Worm (Caenorhabditis elegans) whole organism, young adult: ENCODE results near the gene cin-4.
A peak's percentile ranks its signal among the peaks of the same experiment; 100 is the strongest.

Experiments used
- B0019.2 ChIP-seq: fragments of 200-800 bp; sonication (Bioruptor generic); conservative IDR thresholded peaks from 2 replicates; pipeline ENCODE4 v1.3.6; 2022; ENCODE audit warnings: missing genetic modification reagents, missing genetic modification characterization, missing compliant biosample characterization
- B0261.1 ChIP-seq: sonication (generic microtip); optimal IDR thresholded peaks from 2 replicates; lab custom pipeline; 2016; ENCODE audit warnings: mild to moderate bottlenecking, missing genetic modification characterization, moderate library complexity, missing compliant biosample characterization
- C17E4.6 ChIP-seq: fragments of 200-800 bp; sonication (Bioruptor generic); IDR thresholded peaks from 2 replicates; pipeline ENCODE4 v1.3.6; 2022; ENCODE audit warnings: missing genetic modification reagents, missing genetic modification characterization, missing compliant biosample characterization
- D2030.7 ChIP-seq: fragments of 200-800 bp; sonication (Bioruptor generic); IDR thresholded peaks from 2 replicates; pipeline ENCODE4 v1.3.6; 2022; ENCODE audit warnings: missing genetic modification reagents, missing genetic modification characterization, missing compliant biosample characterization
- F33H1.4 ChIP-seq: fragments of 200-800 bp; sonication (Bioruptor generic); IDR thresholded peaks from 2 replicates; pipeline ENCODE4 v1.3.6; 2022; ENCODE audit warnings: missing genetic modification reagents, missing genetic modification characterization, missing compliant biosample characterization
- F37B4.10 ChIP-seq: fragments of 200-800 bp; sonication (Bioruptor generic); IDR thresholded peaks from 2 replicates; pipeline ENCODE4 v1.3.6; 2022; ENCODE audit warnings: missing genetic modification characterization, missing compliant biosample characterization
- F39B2.1 ChIP-seq: fragments of 200-800 bp; sonication (Bioruptor generic); IDR thresholded peaks from 2 replicates; pipeline ENCODE4 v1.3.6; 2022; ENCODE audit warnings: missing genetic modification reagents, missing genetic modification characterization, missing compliant biosample characterization
- Y53F4B.3 ChIP-seq: fragments of 200-800 bp; sonication (Bioruptor generic); IDR thresholded peaks from 2 replicates; pipeline ENCODE4 v1.3.6; 2022; ENCODE audit warnings: missing genetic modification reagents, missing genetic modification characterization, missing compliant biosample characterization
- Y53G8AR.9 ChIP-seq: fragments of 200-800 bp; sonication (Bioruptor generic); conservative IDR thresholded peaks from 2 replicates; pipeline ENCODE4 v1.3.6; 2022; ENCODE audit warnings: missing genetic modification reagents, missing genetic modification characterization, missing compliant biosample characterization
- Y56A3A.18 ChIP-seq: fragments of 200-800 bp; sonication (Bioruptor generic); IDR thresholded peaks from 2 replicates; pipeline ENCODE4 v1.3.6; 2022; ENCODE audit warnings: missing genetic modification reagents, missing genetic modification characterization, missing compliant biosample characterization
- Y79H2A.3 ChIP-seq: fragments of 200-800 bp; sonication (Bioruptor generic); conservative IDR thresholded peaks from 2 replicates; pipeline ENCODE4 v1.3.6; 2022; ENCODE audit warnings: missing genetic modification reagents, missing genetic modification characterization, missing compliant biosample characterization
- Y95B8A.8 ChIP-seq: fragments of 200-800 bp; sonication (Bioruptor generic); IDR thresholded peaks from 2 replicates; pipeline ENCODE4 v1.3.6; 2022; ENCODE audit warnings: missing genetic modification reagents, missing genetic modification characterization, missing compliant biosample characterization
- aptf-3 ChIP-seq: fragments of 200-800 bp; sonication (Bioruptor generic); IDR thresholded peaks from 2 replicates; pipeline ENCODE4 v1.3.6; 2022; ENCODE audit warnings: missing genetic modification characterization, missing compliant biosample characterization
- attf-3 ChIP-seq: fragments of 200-800 bp; sonication (Bioruptor generic); conservative IDR thresholded peaks from 2 replicates; pipeline ENCODE4 v1.3.6; 2022; ENCODE audit warnings: missing genetic modification reagents, missing genetic modification characterization, missing compliant biosample characterization
- attf-6 ChIP-seq: fragments of 200-800 bp; sonication (Bioruptor generic); IDR thresholded peaks from 2 replicates; pipeline ENCODE4 v1.3.6; 2022; ENCODE audit warnings: missing genetic modification reagents, missing genetic modification characterization, missing compliant biosample characterization
- bed-2 ChIP-seq: fragments of 200-800 bp; sonication (Bioruptor generic); IDR thresholded peaks from 2 replicates; pipeline ENCODE4 v1.3.6; 2022; ENCODE audit warnings: missing genetic modification reagents, missing genetic modification characterization, missing compliant biosample characterization
- cebp-2 ChIP-seq: fragments of 200-800 bp; sonication (Bioruptor generic); IDR thresholded peaks from 2 replicates; pipeline ENCODE4 v1.3.6; 2022; ENCODE audit warnings: missing genetic modification characterization, missing compliant biosample characterization
- ceh-100 ChIP-seq: fragments of 200-800 bp; sonication (Bioruptor generic); IDR thresholded peaks from 2 replicates; pipeline ENCODE4 v1.3.6; 2022; ENCODE audit warnings: missing genetic modification reagents, missing genetic modification characterization, missing compliant biosample characterization
- ceh-40 ChIP-seq: fragments of 200-800 bp; sonication (Bioruptor generic); IDR thresholded peaks from 2 replicates; pipeline ENCODE4 v1.3.6; 2022; ENCODE audit warnings: missing genetic modification characterization, missing compliant biosample characterization
- ceh-91 ChIP-seq: fragments of 200-800 bp; sonication (Bioruptor generic); IDR thresholded peaks from 2 replicates; pipeline ENCODE4 v1.3.6; 2022; ENCODE audit warnings: missing genetic modification reagents, missing genetic modification characterization, missing compliant biosample characterization
- dox-1 ChIP-seq: fragments of 200-800 bp; sonication (Bioruptor generic); IDR thresholded peaks from 2 replicates; pipeline ENCODE4 v1.3.6; 2022; ENCODE audit warnings: missing genetic modification reagents, missing genetic modification characterization, missing compliant biosample characterization
- egl-44 ChIP-seq: fragments of 200-800 bp; sonication (Bioruptor generic); IDR thresholded peaks from 2 replicates; pipeline ENCODE4 v1.3.6; 2022; ENCODE audit warnings: missing genetic modification reagents, missing genetic modification characterization, missing compliant biosample characterization
- egrh-3 ChIP-seq: fragments of 200-800 bp; sonication (Bioruptor generic); IDR thresholded peaks from 2 replicates; pipeline ENCODE4 v1.3.6; 2022; ENCODE audit warnings: missing genetic modification reagents, missing genetic modification characterization, missing compliant biosample characterization
- ekl-4 ChIP-seq: fragments of 200-800 bp; sonication (Bioruptor generic); IDR thresholded peaks from 2 replicates; pipeline ENCODE4 v1.3.6; 2022; ENCODE audit warnings: missing genetic modification reagents, missing genetic modification characterization, missing compliant biosample characterization
- hmg-1.2 ChIP-seq: fragments of 200-800 bp; sonication (Bioruptor generic); IDR thresholded peaks from 2 replicates; pipeline ENCODE4 v1.3.6; 2022; ENCODE audit warnings: missing genetic modification reagents, missing genetic modification characterization, missing compliant biosample characterization
- hsf-1 ChIP-seq: fragments of 200-800 bp; sonication (Bioruptor generic); IDR thresholded peaks from 2 replicates; pipeline ENCODE4 v1.3.6; 2022; ENCODE audit warnings: missing genetic modification reagents, missing genetic modification characterization, missing compliant biosample characterization
- let-607 ChIP-seq, 2 experiments: fragments of 200-800 bp in 1 of 2; sonication (Bioruptor generic) in 1 of 2; sonication (generic microtip) in 1 of 2; optimal IDR thresholded peaks; 2 replicates each; lab custom pipeline; 2016 to 2018; ENCODE audit warnings: mild to moderate bottlenecking in 2 of 2, missing compliant biosample characterization in 2 of 2, missing genetic modification characterization in 2 of 2, moderate library complexity in 2 of 2, missing genotype in 1 of 2
- lin-26 ChIP-seq: fragments of 200-800 bp; sonication (Bioruptor generic); IDR thresholded peaks from 2 replicates; pipeline ENCODE4 v1.3.6; 2022; ENCODE audit warnings: missing genetic modification reagents, missing genetic modification characterization, missing compliant biosample characterization
- lin-54 ChIP-seq: fragments of 200-800 bp; sonication (Bioruptor generic); optimal IDR thresholded peaks from 2 replicates; lab custom pipeline; 2018; ENCODE audit warnings: mild to moderate bottlenecking, missing genetic modification characterization, missing compliant biosample characterization
- madf-3 ChIP-seq: fragments of 200-800 bp; sonication (Bioruptor generic); IDR thresholded peaks from 2 replicates; pipeline ENCODE4 v1.3.6; 2022; ENCODE audit warnings: missing genetic modification reagents, missing genetic modification characterization, missing compliant biosample characterization
- madf-6 ChIP-seq: fragments of 200-800 bp; sonication (Bioruptor generic); IDR thresholded peaks from 2 replicates; pipeline ENCODE4 v1.3.6; 2022; ENCODE audit warnings: missing genetic modification reagents, missing genetic modification characterization, missing compliant biosample characterization
- madf-8 ChIP-seq: fragments of 200-800 bp; sonication (Bioruptor generic); conservative IDR thresholded peaks from 2 replicates; pipeline ENCODE4 v1.3.6; 2022; ENCODE audit warnings: missing genetic modification reagents, missing genetic modification characterization, missing compliant biosample characterization
- mcd-1 ChIP-seq: fragments of 200-800 bp; sonication (Bioruptor generic); IDR thresholded peaks from 2 replicates; pipeline ENCODE4 v1.3.6; 2022; ENCODE audit warnings: missing genetic modification reagents, missing genetic modification characterization, missing compliant biosample characterization
- nfyb-1 ChIP-seq: fragments of 200-800 bp; sonication (Bioruptor generic); IDR thresholded peaks from 2 replicates; pipeline ENCODE4 v1.3.6; 2022; ENCODE audit warnings: missing genetic modification reagents, missing genetic modification characterization, missing compliant biosample characterization
- nhr-80 ChIP-seq: sonication (generic microtip); optimal IDR thresholded peaks from 2 replicates; lab custom pipeline; 2016; ENCODE audit warnings: missing genetic modification characterization, missing compliant biosample characterization
- pbrm-1 ChIP-seq: fragments of 200-800 bp; sonication (Bioruptor generic); IDR thresholded peaks from 2 replicates; pipeline ENCODE4 v1.3.6; 2022; ENCODE audit warnings: missing genetic modification reagents, missing genetic modification characterization, missing compliant biosample characterization
- rcor-1 ChIP-seq: fragments of 200-800 bp; sonication (Bioruptor generic); IDR thresholded peaks from 2 replicates; pipeline ENCODE4 v1.3.6; 2022; ENCODE audit warnings: missing genetic modification reagents, missing genetic modification characterization, missing compliant biosample characterization
- rpc-1 ChIP-seq, 2 experiments: fragments of 150-350 bp in 1 of 2; sonication (generic microtip) in 1 of 2; optimal IDR thresholded peaks; 2 replicates each; lab custom pipeline; 2014 to 2018; ENCODE audit warnings: missing biosample characterization in 1 of 2, missing genetic modification characterization in 1 of 2, missing genetic modification reagents in 1 of 2, missing genotype in 1 of 2
- sea-2 ChIP-seq: fragments of 200-800 bp; sonication (Bioruptor generic); IDR thresholded peaks from 2 replicates; pipeline ENCODE4 v1.3.6; 2022; ENCODE audit warnings: missing genetic modification characterization, missing compliant biosample characterization
- tbp1 ChIP-seq: fragments of 200-800 bp; sonication (Bioruptor generic); optimal IDR thresholded peaks from 2 replicates; lab custom pipeline; 2018; ENCODE audit warnings: mild to moderate bottlenecking, missing genetic modification characterization, missing compliant biosample characterization
- ztf-18 ChIP-seq: sonication (generic microtip); optimal IDR thresholded peaks from 2 replicates; lab custom pipeline; 2016; ENCODE audit warnings: missing genotype, mild to moderate bottlenecking, missing genetic modification characterization, missing compliant biosample characterization
- ztf-25 ChIP-seq: fragments of 200-800 bp; sonication (Bioruptor generic); IDR thresholded peaks from 2 replicates; pipeline ENCODE4 v1.3.6; 2022; ENCODE audit warnings: missing genetic modification reagents, missing genetic modification characterization, missing compliant biosample characterization

Gene cin-4

ce11 chrII:7031137-7031697, 6.9 kb upstream of the cin-4 start:
- TF ChIP-seq let-607 (tag; optimal IDR thresholded peaks at IDR 0.05; lab: Kevin White, UChicago) (peak in 1 of 2 experiments; percentile 20), egl-44 (GFP tag; lab: Robert Waterston, UW) (no peak), nhr-80 (tag; lab: Kevin White, UChicago) (peak; percentile 84)
- TF ChIP-seq, all 124 proteins: peak for 2

ce11 chrII:7042090-7042489, 4.0 kb downstream of the cin-4 start:
- peak; percentile 73; the same call in 1 of the 2 replicates for TF ChIP-seq Y53G8AR.9
- peak; percentile 81 for TF ChIP-seq rcor-1
- peak; percentile 63; the same call in 1 of the 2 replicates for TF ChIP-seq B0019.2 (GFP tag; lab: Robert Waterston, UW)
- TF ChIP-seq mcd-1 = peak; percentile 69
- peak; percentile 77; the same call in 1 of the 2 replicates for TF ChIP-seq ceh-40 (GFP tag; lab: Robert Waterston, UW)
- TF ChIP-seq madf-6 (GFP tag; lab: Robert Waterston, UW) = peak; percentile 80
- TF ChIP-seq tbp1 (GFP tag; lab: Kevin White, UChicago) = peak; percentile 81
- TF ChIP-seq aptf-3 (GFP tag; lab: Robert Waterston, UW) = 0 out of 2 replicates have a peak, but pooled peaks have one; percentile 68
- peak; percentile 63 for TF ChIP-seq hmg-1.2 (GFP tag; lab: Robert Waterston, UW)
- TF ChIP-seq egl-44 (GFP tag; lab: Robert Waterston, UW) = peak; percentile 88
- peak; percentile 46; the same call in 1 of the 2 replicates for TF ChIP-seq attf-3 (GFP tag; lab: Robert Waterston, UW)
- TF ChIP-seq C17E4.6 (GFP tag; lab: Robert Waterston, UW) = peak; percentile 75; the same call in 1 of the 2 replicates
- peak; percentile 93 for TF ChIP-seq lin-26 (GFP tag; lab: Robert Waterston, UW)
- TF ChIP-seq attf-6 (GFP tag; lab: Robert Waterston, UW) = peak; percentile 78
- TF ChIP-seq F37B4.10 = 0 out of 2 replicates have a peak, but pooled peaks have one; percentile 53
- TF ChIP-seq madf-8 = peak; percentile 47
- TF ChIP-seq lin-54 (GFP tag; lab: Kevin White, UChicago) = peak; percentile 8
- TF ChIP-seq rpc-1 (optimal IDR thresholded peaks at IDR 0.05; lab: Kevin White, UChicago) = peak; percentile 39
- TF ChIP-seq rpc-1 (tag; optimal IDR thresholded peaks at IDR 0.05; lab: Kevin White, UChicago) = peak; percentile 63
- TF ChIP-seq ceh-91 = peak; percentile 52; the same call in 1 of the 2 replicates
- peak; percentile 4 for TF ChIP-seq ztf-18 (tag; lab: Kevin White, UChicago)
- 0 out of 2 replicates have a peak, but pooled peaks have one; percentile 60 for TF ChIP-seq F39B2.1 (GFP tag; lab: Robert Waterston, UW)
- TF ChIP-seq ztf-25 (GFP tag; lab: Robert Waterston, UW) = peak; percentile 85
- 0 out of 2 replicates have a peak, but pooled peaks have one; percentile 23 for TF ChIP-seq pbrm-1 (GFP tag; lab: Robert Waterston, UW)
- peak; percentile 68 for TF ChIP-seq dox-1 (GFP tag; lab: Robert Waterston, UW)
- TF ChIP-seq F33H1.4 = peak; percentile 54
- TF ChIP-seq ekl-4 (GFP tag; lab: Robert Waterston, UW) = peak; percentile 89
- peak; percentile 94; the same call in 1 of the 2 replicates for TF ChIP-seq cebp-2
- 0 out of 2 replicates have a peak, but pooled peaks have one; percentile 45 for TF ChIP-seq Y95B8A.8 (GFP tag; lab: Robert Waterston, UW)
- TF ChIP-seq sea-2 (GFP tag; lab: Robert Waterston, UW) = peak; percentile 59; the same call in 1 of the 2 replicates
- TF ChIP-seq Y53F4B.3 (GFP tag; lab: Robert Waterston, UW) = peak; percentile 33; the same call in 1 of the 2 replicates
- TF ChIP-seq Y56A3A.18 (GFP tag; lab: Robert Waterston, UW) = peak; percentile 67; the same call in 1 of the 2 replicates
- TF ChIP-seq ceh-100 (GFP tag; lab: Robert Waterston, UW) = peak; percentile 66
- peak; percentile 56; the same call in 1 of the 2 replicates for TF ChIP-seq hsf-1 (GFP tag; lab: Robert Waterston, UW)
- TF ChIP-seq madf-3 (GFP tag; lab: Robert Waterston, UW) = peak; percentile 78; the same call in 1 of the 2 replicates
- peak; percentile 54 for TF ChIP-seq B0261.1 (tag; lab: Kevin White, UChicago)
- 0 out of 2 replicates have a peak, but pooled peaks have one; percentile 33 for TF ChIP-seq Y79H2A.3 (GFP tag; lab: Robert Waterston, UW)
- TF ChIP-seq egrh-3 (GFP tag; lab: Robert Waterston, UW) = peak; percentile 43
- TF ChIP-seq D2030.7 (GFP tag; lab: Robert Waterston, UW) = peak; percentile 77
- 0 out of 2 replicates have a peak, but pooled peaks have one; percentile 38 for TF ChIP-seq bed-2 (GFP tag; lab: Robert Waterston, UW)
- TF ChIP-seq nfyb-1 (GFP tag; lab: Robert Waterston, UW) = peak; percentile 75; the same call in 1 of the 2 replicates
